Worm (Caenorhabditis elegans) whole organism, L1 larva: Measurements from ENCODE around the gene F56C9.6.

Experiments used
- C04F5.9 ChIP-seq: sonication (generic microtip); optimal IDR thresholded peaks from 2 replicates; lab custom pipeline; 2016; ENCODE audit warnings: missing genetic modification characterization, missing compliant biosample characterization
- C34B4.2 ChIP-seq: sonication (generic microtip); optimal IDR thresholded peaks from 2 replicates; lab custom pipeline; 2017; ENCODE audit warnings: mild to moderate bottlenecking, missing genetic modification characterization, missing compliant biosample characterization
- blmp-1 ChIP-seq: fragments of 150-350 bp; optimal IDR thresholded peaks from 2 replicates; lab custom pipeline; 2014; ENCODE audit warnings: missing biosample characterization, missing genetic modification characterization
- ceh-88 ChIP-seq: fragments of 200-800 bp; sonication (Bioruptor generic); IDR thresholded peaks from 2 replicates; pipeline ENCODE4 v1.3.6; 2022; ENCODE audit warnings: missing genetic modification characterization, missing compliant biosample characterization
- ceh-90 ChIP-seq: sonication (generic microtip); optimal IDR thresholded peaks from 2 replicates; lab custom pipeline; 2016; ENCODE audit warnings: missing genetic modification characterization, missing compliant biosample characterization
- dpl-1 ChIP-seq, 3 experiments: fragments of 150-350 bp in 2 of 3; sonication (generic microtip) in 1 of 3; optimal IDR thresholded peaks; 2 replicates each; lab custom pipeline; 2014 to 2017; ENCODE audit warnings: missing biosample characterization in 3 of 3, missing genetic modification characterization in 3 of 3, missing genetic modification reagents in 3 of 3
- efl-1 ChIP-seq, 4 experiments: fragments of 150-350 bp; optimal IDR thresholded peaks in 3 of 4; peaks in 1 of 4; 1 replicate in 1 of 4; 2 replicates in 3 of 4; lab custom pipeline; 2014; ENCODE audit warnings: missing biosample characterization in 2 of 4, missing genetic modification characterization in 2 of 4, missing genetic modification reagents in 2 of 4
- efl-3 ChIP-seq: fragments of 200-800 bp; sonication (Bioruptor generic); optimal IDR thresholded peaks from 2 replicates; lab custom pipeline; 2018; ENCODE audit warnings: mild to moderate bottlenecking, missing genetic modification characterization, missing compliant biosample characterization
- egl-13 ChIP-seq: sonication (generic microtip); optimal IDR thresholded peaks from 2 replicates; lab custom pipeline; 2016; ENCODE audit warnings: missing genotype, missing genetic modification reagents, missing genetic modification characterization, missing compliant biosample characterization
- egl-27 ChIP-seq, 2 experiments: fragments of 150-350 bp in 1 of 2; sonication (generic microtip); optimal IDR thresholded peaks; 3 replicates each; lab custom pipeline; 2017 to 2018; ENCODE audit warnings: missing biosample characterization in 2 of 2, missing genetic modification characterization in 2 of 2, missing genetic modification reagents in 2 of 2
- elt-3 ChIP-seq, 6 experiments: fragments of 150-350 bp in 1 of 6; sonication (generic microtip); optimal IDR thresholded peaks; 2 replicates each; lab custom pipeline; 2017 to 2018; ENCODE audit warnings: missing biosample characterization in 6 of 6, missing genetic modification characterization in 6 of 6, inconsistent platforms in 1 of 6
- ets-5 ChIP-seq: fragments of 200-800 bp; sonication (Bioruptor generic); IDR thresholded peaks from 2 replicates; pipeline ENCODE4 v1.3.6; 2022; ENCODE audit warnings: missing genetic modification characterization, missing compliant biosample characterization
- fkh-10 ChIP-seq: sonication (generic microtip); optimal IDR thresholded peaks from 2 replicates; lab custom pipeline; 2017; ENCODE audit warnings: missing biosample characterization, missing genetic modification reagents, missing genetic modification characterization
- fkh-4 ChIP-seq: sonication (generic microtip); optimal IDR thresholded peaks from 2 replicates; lab custom pipeline; 2016; ENCODE audit warnings: missing compliant biosample characterization, missing genetic modification characterization, borderline replicate concordance
- fos-1 ChIP-seq: fragments of 150-350 bp; optimal IDR thresholded peaks from 2 replicates; lab custom pipeline; 2014; ENCODE audit warnings: missing biosample characterization, missing genetic modification characterization
- hpl-2 ChIP-seq: fragments of 150-350 bp; optimal IDR thresholded peaks from 2 replicates; lab custom pipeline; 2014; ENCODE audit warnings: missing biosample characterization, missing genetic modification reagents, missing genetic modification characterization
- lin-13 ChIP-seq: fragments of 150-350 bp; optimal IDR thresholded peaks from 2 replicates; lab custom pipeline; 2014; ENCODE audit warnings: missing biosample characterization, missing genetic modification reagents, missing genetic modification characterization
- lin-35 ChIP-seq, 2 experiments: fragments of 150-350 bp; optimal IDR thresholded peaks; 2 replicates each; lab custom pipeline; 2014; ENCODE audit warnings: missing biosample characterization in 2 of 2, missing genetic modification characterization in 2 of 2, missing genetic modification reagents in 2 of 2
- lsy-2 ChIP-seq, 2 experiments: fragments of 150-350 bp; optimal IDR thresholded peaks; 2 replicates each; lab custom pipeline; 2014; ENCODE audit warnings: missing biosample characterization in 2 of 2, missing genetic modification characterization in 2 of 2
- nhr-11 ChIP-seq: fragments of 150-350 bp; optimal IDR thresholded peaks from 2 replicates; lab custom pipeline; 2014; ENCODE audit warnings: missing biosample characterization, missing genetic modification characterization
- nhr-20 ChIP-seq: sonication (generic microtip); optimal IDR thresholded peaks from 2 replicates; lab custom pipeline; 2016; ENCODE audit warnings: mild to moderate bottlenecking, missing genetic modification characterization, missing compliant biosample characterization
- nhr-47 ChIP-seq: sonication (generic microtip); optimal IDR thresholded peaks from 2 replicates; lab custom pipeline; 2016; ENCODE audit warnings: mild to moderate bottlenecking, missing genetic modification characterization, moderate library complexity, missing compliant biosample characterization
- nhr-71 ChIP-seq: sonication (generic microtip); optimal IDR thresholded peaks from 2 replicates; lab custom pipeline; 2016; ENCODE audit warnings: mild to moderate bottlenecking, missing genetic modification characterization, moderate library complexity, missing compliant biosample characterization
- nhr-76 ChIP-seq: sonication (generic microtip); optimal IDR thresholded peaks from 2 replicates; lab custom pipeline; 2017; ENCODE audit warnings: missing biosample characterization, missing genetic modification characterization
- nhr-77 ChIP-seq: fragments of 150-350 bp; optimal IDR thresholded peaks from 2 replicates; lab custom pipeline; 2014; ENCODE audit warnings: missing biosample characterization, missing genetic modification characterization
- nhr-84 ChIP-seq: sonication (generic microtip); optimal IDR thresholded peaks from 2 replicates; lab custom pipeline; 2017; ENCODE audit warnings: missing biosample characterization, missing genetic modification characterization
- nhr-85 ChIP-seq: sonication (generic microtip); peaks from one replicate; lab custom pipeline; 2016; ENCODE audit warnings: missing genetic modification characterization, inconsistent platforms, missing compliant biosample characterization
- sox-4 ChIP-seq: sonication (generic microtip); optimal IDR thresholded peaks from 2 replicates; lab custom pipeline; 2016; ENCODE audit warnings: missing genetic modification characterization, missing compliant biosample characterization
- sptf-1 ChIP-seq: fragments of 150-350 bp; optimal IDR thresholded peaks from 2 replicates; lab custom pipeline; 2014; ENCODE audit warnings: missing biosample characterization, missing genetic modification characterization
- swsn-7 ChIP-seq: sonication (generic microtip); optimal IDR thresholded peaks from 2 replicates; lab custom pipeline; 2016; ENCODE audit warnings: missing genetic modification characterization, missing compliant biosample characterization
- tlp-1 ChIP-seq: fragments of 150-350 bp; optimal IDR thresholded peaks from 2 replicates; lab custom pipeline; 2014; ENCODE audit warnings: missing biosample characterization, missing genetic modification characterization
- unc-130 ChIP-seq: fragments of 150-350 bp; optimal IDR thresholded peaks from 2 replicates; lab custom pipeline; 2017; ENCODE audit warnings: missing biosample characterization, missing genetic modification characterization, inconsistent platforms
- unc-30 ChIP-seq: sonication (generic microtip); optimal IDR thresholded peaks from 2 replicates; lab custom pipeline; 2017; ENCODE audit warnings: missing biosample characterization, missing genetic modification characterization
- unc-62 ChIP-seq: fragments of 150-350 bp; optimal IDR thresholded peaks from 2 replicates; lab custom pipeline; 2014; ENCODE audit warnings: missing biosample characterization, missing genetic modification reagents, missing genetic modification characterization
- vab-15 ChIP-seq: sonication (generic microtip); optimal IDR thresholded peaks from 2 replicates; lab custom pipeline; 2017; ENCODE audit warnings: missing genotype, mild to moderate bottlenecking, missing genetic modification characterization, missing compliant biosample characterization
- xbp-1 ChIP-seq: sonication (generic microtip); optimal IDR thresholded peaks from 2 replicates; lab custom pipeline; 2016; ENCODE audit warnings: missing genetic modification characterization, missing compliant biosample characterization
- ztf-11 ChIP-seq, 2 experiments: sonication (generic microtip); optimal IDR thresholded peaks; 2 replicates each; lab custom pipeline; 2016 to 2017; ENCODE audit warnings: missing genetic modification characterization in 2 of 2, missing biosample characterization in 1 of 2, missing compliant biosample characterization in 1 of 2
- ztf-4 ChIP-seq: fragments of 150-350 bp; optimal IDR thresholded peaks from 2 replicates; lab custom pipeline; 2014; ENCODE audit warnings: missing biosample characterization, missing genetic modification characterization

The F56C9.6 gene

DNA sequence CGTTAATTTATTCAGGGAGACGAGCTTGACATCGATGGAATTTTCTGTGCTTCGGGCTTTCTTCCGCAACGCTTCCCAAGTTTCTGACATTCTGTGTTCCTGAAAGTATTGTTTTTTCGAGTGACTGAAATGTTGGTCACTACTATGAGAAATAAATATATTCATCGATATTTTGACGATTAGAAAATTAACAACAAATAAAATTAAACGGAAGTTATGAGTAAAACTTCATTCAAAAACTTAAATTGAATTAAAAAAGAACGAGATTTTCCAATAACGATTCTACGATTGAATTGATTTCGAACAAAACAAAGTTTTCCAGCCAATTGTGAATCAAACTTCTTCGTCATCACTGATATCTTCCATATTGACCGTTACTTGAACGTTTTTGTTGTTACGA lies 38.5 kb upstream of the F56C9.6 start, which contains the start of gene gos-28:
Gene gos-28 (minus strand): TSS at position 101 of the 400 bp plus-strand sequence.
- no peak for TF ChIP-seq ets-5 (GFP tag; lab: Robert Waterston, UW)
- no peak for TF ChIP-seq lin-13 (GFP tag; lab: Kevin White, UChicago)
- TF ChIP-seq hpl-2 (GFP tag; lab: Kevin White, UChicago) = no peak
- TF ChIP-seq lsy-2 (tag; optimal IDR thresholded peaks at IDR 0.05; lab: Kevin White, UChicago) = no peak
- TF ChIP-seq nhr-11 (tag; lab: Kevin White, UChicago) = no peak
- TF ChIP-seq nhr-76 = no peak
- no peak for TF ChIP-seq nhr-85
- no peak for TF ChIP-seq swsn-7 (tag; lab: Kevin White, UChicago)
- TF ChIP-seq C34B4.2 (tag; lab: Kevin White, UChicago) = no peak
- no peak for TF ChIP-seq fkh-4
- TF ChIP-seq unc-130 (tag; lab: Kevin White, UChicago) = no peak
- TF ChIP-seq, all 84 proteins: peak for 0

DNA sequence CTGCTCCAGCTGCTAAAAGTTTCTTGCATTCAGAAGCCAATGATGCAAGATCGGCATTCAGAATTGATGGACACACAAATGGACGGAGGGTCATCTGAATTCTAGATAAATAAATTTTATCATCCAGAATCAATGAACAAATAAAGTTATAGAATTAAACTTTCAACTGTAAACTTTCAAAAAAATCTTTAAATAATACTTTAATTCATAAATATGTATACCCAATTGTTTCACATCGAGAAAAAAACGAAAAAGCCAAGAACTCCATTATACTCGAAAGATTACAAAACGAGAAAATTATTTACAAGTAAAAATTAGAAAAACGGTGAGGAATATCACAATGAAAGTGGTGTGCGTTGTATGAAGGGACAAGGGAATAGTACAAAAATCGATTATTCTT lies 36.5 kb upstream of the F56C9.6 start, which contains the start of gene F08F8.7:
Gene F08F8.7 (minus strand): TSS at position 101 of the 400 bp plus-strand sequence.
- TF ChIP-seq elt-3 (tag; optimal IDR thresholded peaks at IDR 0.05; lab: Kevin White, UChicago) (no peak), nhr-85 (no peak), sptf-1 (tag; lab: Kevin White, UChicago) (no peak), nhr-71 (tag; lab: Kevin White, UChicago) (no peak), nhr-20 (no peak), nhr-84 (tag; lab: Kevin White, UChicago) (no peak), ztf-4 (tag; lab: Kevin White, UChicago) (no peak), unc-130 (tag; lab: Kevin White, UChicago) (no peak), xbp-1 (tag; lab: Kevin White, UChicago) (no peak), ceh-88 (GFP tag; lab: Robert Waterston, UW) (no peak), unc-30 (tag; lab: Kevin White, UChicago) (no peak), egl-27 (tag; optimal IDR thresholded peaks at IDR 0.05; lab: Kevin White, UChicago) (no peak), fos-1 (no peak)
- TF ChIP-seq, all 84 proteins: peak for 0

DNA sequence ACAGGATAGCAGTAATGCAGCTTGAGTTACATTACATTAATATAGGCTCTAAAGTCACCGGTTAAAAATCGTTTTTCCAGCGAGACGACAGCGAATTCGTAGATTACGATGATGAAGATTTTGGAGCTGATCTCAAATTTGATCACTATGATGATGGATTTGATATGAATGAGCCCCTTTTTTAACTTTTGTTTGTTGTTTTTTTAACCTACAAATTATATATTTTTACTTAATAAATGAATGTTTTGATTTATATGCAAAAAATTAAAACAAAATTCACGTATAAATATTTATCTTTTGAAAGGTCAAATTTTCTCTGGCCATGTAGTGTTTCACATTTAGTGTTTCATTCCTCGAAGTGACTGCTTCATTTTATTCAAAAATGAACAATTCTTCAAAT lies 32.8 kb upstream of the F56C9.6 start, which contains the start of gene F08F8.6:
Gene F08F8.6 (plus strand): TSS at position 301 of the 400 bp plus-strand sequence.
- TF ChIP-seq dpl-1 (GFP tag; optimal IDR thresholded peaks at IDR 0.05; lab: Kevin White, UChicago) (no peak), efl-1 (optimal IDR thresholded peaks at IDR 0.05; lab: Kevin White, UChicago) (no peak), efl-1 (GFP tag; optimal IDR thresholded peaks at IDR 0.05 in 1 of 2; lab: Kevin White, UChicago) (peak in 1 of 2 experiments; percentile 62)

DNA sequence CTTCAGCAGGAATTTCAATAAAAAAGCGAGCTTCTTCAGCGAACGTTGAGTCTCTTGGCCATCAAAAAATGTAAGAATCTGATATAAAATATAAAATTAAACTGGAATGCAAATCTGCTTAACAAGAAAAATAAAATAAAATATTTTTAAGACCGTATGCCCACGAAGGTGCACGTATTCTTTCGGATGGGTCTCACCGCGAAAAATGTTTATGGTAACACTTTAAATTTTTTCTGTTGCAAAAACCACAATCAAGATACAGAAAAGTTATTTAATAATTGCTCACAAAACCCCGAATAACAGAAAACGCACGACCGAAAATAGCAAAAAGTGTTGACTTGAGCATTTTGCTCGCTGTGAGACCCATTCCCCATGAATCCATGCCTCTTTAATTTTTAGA lies 28.6 kb upstream of the F56C9.6 start:
- no peak for TF ChIP-seq unc-62 (GFP tag; lab: Kevin White, UChicago)
- no peak for TF ChIP-seq C04F5.9 (tag; lab: Kevin White, UChicago)
- TF ChIP-seq efl-3 = no peak
- no peak for TF ChIP-seq blmp-1 (tag; lab: Kevin White, UChicago)
- TF ChIP-seq egl-13 (tag; lab: Kevin White, UChicago) = no peak
- no peak for TF ChIP-seq ztf-11 (tag; optimal IDR thresholded peaks at IDR 0.05; lab: Kevin White, UChicago)
- no peak for TF ChIP-seq fkh-10 (GFP tag; lab: Kevin White, UChicago)
- TF ChIP-seq sox-4 (tag; lab: Kevin White, UChicago) = no peak
- TF ChIP-seq lin-35 (GFP tag; optimal IDR thresholded peaks at IDR 0.05; lab: Kevin White, UChicago) = no peak
- no peak for TF ChIP-seq nhr-47 (tag; lab: Kevin White, UChicago)
- no peak for TF ChIP-seq tlp-1
- no peak for TF ChIP-seq nhr-77
- no peak for TF ChIP-seq ceh-90
- no peak for TF ChIP-seq vab-15 (tag; lab: Kevin White, UChicago)
- TF ChIP-seq, all 84 proteins: peak for 0
